Fruit fly (Drosophila melanogaster): ENCODE measurements around the gene UbcE2H.

DNA sequence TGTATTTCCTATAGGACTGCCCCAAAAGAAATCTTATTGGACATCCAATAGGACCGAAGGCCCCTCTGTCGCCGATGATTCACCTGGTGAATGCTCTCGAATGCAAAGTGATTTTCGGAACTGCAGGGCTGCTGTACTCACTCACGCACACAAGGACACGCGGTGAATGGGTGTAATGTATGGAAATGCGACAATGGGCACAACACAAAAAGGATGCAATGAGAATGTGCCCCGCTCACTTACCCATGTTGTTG is 6.9 kb upstream of the UbcE2H start:
- TF ChIP-seq cnc (optimal IDR thresholded peaks at IDR 0.05) (no peak), CG12768 (GFP tag; optimal IDR thresholded peaks at IDR 0.05) (no peak)
